Worm (Caenorhabditis elegans): ENCODE results near the gene ncx-1.

ncx-1 gene

DNA sequence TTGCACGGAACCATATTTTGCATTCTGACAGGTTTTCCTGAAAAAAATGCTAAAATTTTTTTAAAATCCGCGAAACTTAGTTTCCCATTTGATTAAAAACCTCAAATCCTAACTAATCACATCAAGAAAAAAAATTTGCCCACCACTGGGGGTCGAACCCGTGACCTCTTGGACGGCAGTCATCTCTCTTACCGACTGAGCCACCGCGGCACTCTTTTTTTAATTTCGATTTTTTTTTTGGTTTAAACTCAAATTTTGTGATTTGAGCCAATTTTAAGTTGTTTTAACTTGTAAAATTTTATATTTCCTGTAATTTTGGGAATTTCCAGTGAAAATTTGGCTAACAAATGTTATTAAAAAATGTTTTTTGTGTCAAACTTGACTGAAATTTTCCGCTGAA is 703 bp downstream of the ncx-1 start:
- TF ChIP-seq sea-1 (GFP tag; conservative IDR thresholded peaks at IDR 0.05) (no peak), hmbx-1 (tag; optimal IDR thresholded peaks at IDR 0.05) (no peak), F13C5.2 (tag; optimal IDR thresholded peaks at IDR 0.05) (no peak), tbx-11 (GFP tag; IDR thresholded peaks at IDR 0.05) (no peak), flt-1 (GFP tag; IDR thresholded peaks at IDR 0.05) (no peak), B0310.2 (tag; optimal IDR thresholded peaks at IDR 0.05) (no peak)

ce11 chrV:20105210-20105793 is 15.2 kb downstream of the ncx-1 start:
- no peak for TF ChIP-seq hmbx-1 (tag; optimal IDR thresholded peaks at IDR 0.05)
- no peak for TF ChIP-seq flt-1 (GFP tag; IDR thresholded peaks at IDR 0.05)
- TF ChIP-seq F13C5.2 (tag; optimal IDR thresholded peaks at IDR 0.05) = no peak
- TF ChIP-seq tra-4 (tag; optimal IDR thresholded peaks at IDR 0.05) = no peak
- TF ChIP-seq B0310.2 (tag; optimal IDR thresholded peaks at IDR 0.05) = no peak
- TF ChIP-seq tbx-11 (GFP tag; IDR thresholded peaks at IDR 0.05) = no peak
- TF ChIP-seq ceh-13 (GFP tag; optimal IDR thresholded peaks at IDR 0.05) = no peak

- TF ChIP-seq hmg-4 (GFP tag; optimal IDR thresholded peaks at IDR 0.05) (no peak), tbx-37 (GFP tag; conservative IDR thresholded peaks at IDR 0.05) (no peak), tra-4 (tag; optimal IDR thresholded peaks at IDR 0.05) (no peak), hnd-1 (tag; optimal IDR thresholded peaks at IDR 0.05) (no peak), flt-1 (GFP tag; IDR thresholded peaks at IDR 0.05) (no peak)
Measured at ce11 chrV:20104417-20104816, 16.1 kb downstream of the ncx-1 start.

DNA sequence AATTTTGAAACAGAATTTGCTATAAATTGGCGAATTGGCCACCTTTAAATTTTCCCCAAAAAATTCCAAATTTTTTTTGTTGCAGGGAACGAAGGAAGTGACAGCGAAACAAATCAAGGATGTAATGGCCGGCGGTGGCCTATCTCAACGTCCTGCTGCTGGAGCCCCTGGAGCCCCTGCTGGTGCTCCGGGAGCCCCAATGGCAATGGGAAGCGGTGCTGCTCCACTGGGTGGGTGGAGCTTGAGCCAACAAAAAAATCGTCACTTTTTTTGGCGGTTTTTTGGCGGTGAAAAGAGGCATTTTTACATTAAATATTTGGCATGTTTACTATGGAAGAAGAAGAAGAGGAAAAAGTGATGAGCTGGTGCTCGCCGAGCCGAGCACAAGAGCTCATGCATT is 23.3 kb downstream of the ncx-1 start:
- TF ChIP-seq tbx-37 (GFP tag; conservative IDR thresholded peaks at IDR 0.05) (no peak), F13C5.2 (tag; optimal IDR thresholded peaks at IDR 0.05) (no peak)

DNA sequence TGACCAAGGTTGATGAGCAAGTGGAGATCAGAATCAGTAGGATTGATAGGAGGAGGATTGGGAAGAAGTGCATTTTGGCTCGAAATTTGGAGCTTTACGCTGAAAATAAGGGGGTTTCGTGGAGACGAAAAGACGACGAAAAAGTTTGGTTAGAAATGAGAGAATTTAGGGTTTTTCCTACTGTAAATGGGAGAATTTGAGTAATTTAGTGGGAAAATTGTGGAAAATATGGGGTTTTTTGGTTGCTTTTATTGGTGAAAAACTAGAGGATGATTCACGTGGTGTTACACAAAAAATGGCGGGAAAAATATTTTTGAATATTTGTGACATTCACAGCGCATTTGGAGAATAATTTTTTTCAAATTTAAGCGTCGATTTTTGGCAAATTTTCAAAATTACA is 25.6 kb downstream of the ncx-1 start, which contains the start of gene nlp-69:
Gene nlp-69, minus strand, starts transcription at position 101 of the 400 bp plus-strand sequence.
- TF ChIP-seq sea-1 (GFP tag; conservative IDR thresholded peaks at IDR 0.05) = no peak
- no peak for TF ChIP-seq flt-1 (GFP tag; IDR thresholded peaks at IDR 0.05)
- no peak for TF ChIP-seq ama-1 (optimal IDR thresholded peaks at IDR 0.05)
- TF ChIP-seq aly-1 (tag; optimal IDR thresholded peaks at IDR 0.05) = no peak
- TF ChIP-seq hmbx-1 (tag; optimal IDR thresholded peaks at IDR 0.05) = no peak
- no peak for TF ChIP-seq tbx-11 (GFP tag; IDR thresholded peaks at IDR 0.05)
- TF ChIP-seq ets-7 (tag; optimal IDR thresholded peaks at IDR 0.05) = no peak

- no peak for TF ChIP-seq F13C5.2 (tag; optimal IDR thresholded peaks at IDR 0.05)
- TF ChIP-seq B0310.2 (tag; optimal IDR thresholded peaks at IDR 0.05) = no peak
- TF ChIP-seq ets-7 (tag; optimal IDR thresholded peaks at IDR 0.05) = no peak
- TF ChIP-seq scrt-1 (GFP tag; IDR thresholded peaks at IDR 0.05) = no peak
Measured at ce11 chrV:20093940-20094339, 26.5 kb downstream of the ncx-1 start.

DNA sequence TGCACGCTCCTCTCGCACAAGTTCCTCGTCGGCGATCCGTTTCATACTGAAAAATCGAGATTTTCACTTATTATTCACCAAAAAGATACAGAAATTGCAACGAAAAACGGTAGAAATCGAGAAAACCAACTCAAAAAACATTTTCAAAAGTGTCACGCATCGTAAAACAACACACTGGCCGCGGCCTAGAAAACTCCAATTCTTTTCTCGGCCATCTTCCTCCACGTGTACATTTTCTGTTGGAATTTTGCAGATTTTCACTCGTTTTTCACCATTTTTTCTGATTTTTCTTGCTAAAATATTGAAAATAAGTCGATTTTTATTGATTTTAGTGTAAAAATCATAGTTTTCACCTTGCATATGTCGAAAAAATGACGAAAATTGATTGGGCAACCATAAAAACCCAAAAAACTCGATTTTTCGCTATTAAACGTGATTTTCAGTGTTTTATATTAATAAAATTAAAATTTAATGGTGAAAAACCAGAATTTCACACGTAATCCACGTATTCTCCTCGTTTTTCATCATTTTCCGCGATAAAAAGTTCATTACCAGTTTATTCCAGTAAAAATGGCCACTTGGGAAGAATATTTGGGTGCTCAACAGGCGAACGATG is 29.7 kb downstream of the ncx-1 start, which contains the start of the genes dcs-1 and sec-23:
Gene dcs-1, minus strand, starts transcription at position 46 of the 616 bp plus-strand sequence.
Gene sec-23, plus strand, starts transcription at position 566 of the 616 bp plus-strand sequence.
- TF ChIP-seq ama-1 (optimal IDR thresholded peaks at IDR 0.05) (no peak), aly-1 (tag; optimal IDR thresholded peaks at IDR 0.05) (no peak), ceh-13 (GFP tag; optimal IDR thresholded peaks at IDR 0.05) (no peak), tbx-11 (GFP tag; IDR thresholded peaks at IDR 0.05) (no peak), tbx-37 (GFP tag; conservative IDR thresholded peaks at IDR 0.05) (no peak), ets-7 (tag; optimal IDR thresholded peaks at IDR 0.05) (no peak), tra-4 (tag; optimal IDR thresholded peaks at IDR 0.05) (no peak), hmbx-1 (tag; optimal IDR thresholded peaks at IDR 0.05) (no peak), hnd-1 (tag; optimal IDR thresholded peaks at IDR 0.05) (no peak), scrt-1 (GFP tag; IDR thresholded peaks at IDR 0.05) (no peak), F13C5.2 (tag; optimal IDR thresholded peaks at IDR 0.05) (no peak), flt-1 (GFP tag; IDR thresholded peaks at IDR 0.05) (no peak), pes-1 (GFP tag; IDR thresholded peaks at IDR 0.05) (no peak), hmg-4 (GFP tag; optimal IDR thresholded peaks at IDR 0.05) (no peak), ceh-36 (tag; optimal IDR thresholded peaks at IDR 0.05) (no peak), sea-1 (GFP tag; conservative IDR thresholded peaks at IDR 0.05) (no peak), B0310.2 (tag; optimal IDR thresholded peaks at IDR 0.05) (no peak)

ce11 chrV:20087635-20088034 is 32.8 kb downstream of the ncx-1 start, which contains the start of gene fre-1:
TSS of gene fre-1 (minus strand) at chrV:20087735.
- TF ChIP-seq tbx-11 (GFP tag; IDR thresholded peaks at IDR 0.05) (no peak), aly-1 (tag; optimal IDR thresholded peaks at IDR 0.05) (no peak), hmbx-1 (tag; optimal IDR thresholded peaks at IDR 0.05) (no peak), tra-4 (tag; optimal IDR thresholded peaks at IDR 0.05) (no peak)

DNA sequence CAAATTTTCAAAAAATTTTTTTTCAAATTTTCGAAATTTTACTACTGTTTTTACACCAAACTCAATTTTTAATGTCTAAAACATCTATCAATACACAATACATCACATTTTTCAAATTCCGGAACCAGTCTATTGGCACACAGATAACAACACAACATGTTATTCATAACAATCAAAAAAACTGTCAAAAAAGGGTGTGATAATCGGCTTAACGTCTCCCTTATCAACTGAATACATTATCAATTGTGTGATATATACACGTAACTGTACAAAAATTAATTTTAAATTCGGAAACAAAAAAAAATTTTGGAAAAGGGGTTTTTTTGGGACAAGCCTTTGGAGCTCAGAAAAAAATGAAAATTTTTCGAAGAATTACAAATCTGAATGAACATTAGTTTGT is 46.1 kb downstream of the ncx-1 start:
- TF ChIP-seq tbx-11 (GFP tag; IDR thresholded peaks at IDR 0.05) (no peak), ceh-13 (GFP tag; optimal IDR thresholded peaks at IDR 0.05) (no peak), scrt-1 (GFP tag; IDR thresholded peaks at IDR 0.05) (no peak), B0310.2 (tag; optimal IDR thresholded peaks at IDR 0.05) (no peak), aly-1 (tag; optimal IDR thresholded peaks at IDR 0.05) (no peak), ceh-36 (tag; optimal IDR thresholded peaks at IDR 0.05) (no peak), flt-1 (GFP tag; IDR thresholded peaks at IDR 0.05) (no peak)

Data from whole organism, early embryonic.